Worm (Caenorhabditis elegans) whole organism, midembryonic: ENCODE results near the gene ges-1.

Experiments used
- T22C8.4 ChIP-seq: fragments of 200-800 bp; sonication (Bioruptor generic); IDR thresholded peaks from 2 replicates; pipeline ENCODE4 v1.3.6; 2022; ENCODE audit warnings: missing genetic modification characterization, missing compliant biosample characterization
- cog-1 ChIP-seq: sonication (generic microtip); optimal IDR thresholded peaks from 2 replicates; lab custom pipeline; 2016; ENCODE audit warnings: missing genetic modification characterization, missing compliant biosample characterization
- flt-1 ChIP-seq: fragments of 200-800 bp; sonication (Bioruptor generic); IDR thresholded peaks from 2 replicates; pipeline ENCODE4 v1.3.6; 2022; ENCODE audit warnings: missing genetic modification characterization, missing compliant biosample characterization
- tab-1 ChIP-seq: fragments of 200-800 bp; sonication (Bioruptor generic); IDR thresholded peaks from 2 replicates; pipeline ENCODE4 v1.3.6; 2022; ENCODE audit warnings: missing genetic modification characterization, missing compliant biosample characterization
- ztf-23 ChIP-seq: fragments of 200-800 bp; sonication (Bioruptor generic); IDR thresholded peaks from 2 replicates; pipeline ENCODE4 v1.3.6; 2022; ENCODE audit warnings: missing genetic modification reagents, missing genetic modification characterization, missing compliant biosample characterization

ce11 chrV:1450160-1450559 lies 18.2 kb upstream of the ges-1 start, which contains the start of gene cnc-2:
- no peak for TF ChIP-seq ztf-23 (GFP tag; lab: Robert Waterston, UW)
- TF ChIP-seq flt-1 (GFP tag; lab: Robert Waterston, UW) = no peak
- TF ChIP-seq T22C8.4 = no peak
- TF ChIP-seq tab-1 (GFP tag; lab: Robert Waterston, UW) = no peak
- no peak for TF ChIP-seq cog-1 (tag; lab: Kevin White, UChicago)
